Worm (Caenorhabditis elegans) whole organism, mixed stage, embryonic: ENCODE data around the gene srv-9.

Experiments used
- M03D4.4 ChIP-seq: sonication (generic microtip); optimal IDR thresholded peaks from 2 replicates; lab custom pipeline; 2017; ENCODE audit warnings: mild to moderate bottlenecking, missing genetic modification characterization, missing compliant biosample characterization
- blmp-1 ChIP-seq: fragments of 150-350 bp; optimal IDR thresholded peaks from 2 replicates; lab custom pipeline; 2014; ENCODE audit warnings: missing biosample characterization, missing genetic modification characterization
- ceh-39 ChIP-seq: fragments of 150-350 bp; optimal IDR thresholded peaks from 2 replicates; lab custom pipeline; 2014; ENCODE audit warnings: missing biosample characterization, missing genetic modification characterization
- ceh-43 ChIP-seq: fragments of 200-800 bp; sonication (Bioruptor generic); optimal IDR thresholded peaks from 2 replicates; lab custom pipeline; 2018; ENCODE audit warnings: mild to moderate bottlenecking, missing genetic modification characterization, moderate library complexity, missing compliant biosample characterization
- ceh-83 ChIP-seq: fragments of 200-800 bp; sonication (Bioruptor generic); optimal IDR thresholded peaks from 2 replicates; lab custom pipeline; 2018; ENCODE audit warnings: mild to moderate bottlenecking, missing genetic modification characterization, missing compliant biosample characterization
- ces-1 ChIP-seq: fragments of 150-350 bp; optimal IDR thresholded peaks from 2 replicates; lab custom pipeline; 2014; ENCODE audit warnings: missing biosample characterization, missing genetic modification reagents, missing genetic modification characterization
- cnd-1 ChIP-seq: fragments of 200-800 bp; sonication (Bioruptor generic); optimal IDR thresholded peaks from 2 replicates; lab custom pipeline; 2018; ENCODE audit warnings: mild to moderate bottlenecking, missing genetic modification characterization, missing compliant biosample characterization
- drap-1 ChIP-seq: fragments of 200-800 bp; sonication (Bioruptor generic); optimal IDR thresholded peaks from 3 replicates; lab custom pipeline; 2018; ENCODE audit warnings: mild to moderate bottlenecking, missing genetic modification characterization, missing compliant biosample characterization
- elt-1 ChIP-seq: sonication (generic microtip); optimal IDR thresholded peaks from 2 replicates; lab custom pipeline; 2017; ENCODE audit warnings: missing genetic modification characterization, mild to moderate bottlenecking, missing compliant biosample characterization, antibody characterized with exemption, moderate library complexity, borderline replicate concordance; ENCODE audit not compliant: insufficient read depth
- elt-3 ChIP-seq: fragments of 150-350 bp; optimal IDR thresholded peaks from 2 replicates; lab custom pipeline; 2014; ENCODE audit warnings: missing biosample characterization, missing genetic modification characterization
- flh-1 ChIP-seq: fragments of 200-800 bp; sonication (Bioruptor generic); optimal IDR thresholded peaks from 2 replicates; lab custom pipeline; 2018; ENCODE audit warnings: mild to moderate bottlenecking, missing genetic modification characterization, moderate library complexity, missing compliant biosample characterization
- ham-2 ChIP-seq: fragments of 200-800 bp; sonication (Bioruptor generic); optimal IDR thresholded peaks from 2 replicates; lab custom pipeline; 2018; ENCODE audit warnings: mild to moderate bottlenecking, missing genetic modification characterization, missing compliant biosample characterization
- hlh-1 ChIP-seq: fragments of 150-350 bp; optimal IDR thresholded peaks from 2 replicates; lab custom pipeline; 2014; ENCODE audit warnings: missing biosample characterization, missing genetic modification reagents, missing genetic modification characterization
- lin-13 ChIP-seq: fragments of 150-350 bp; optimal IDR thresholded peaks from 2 replicates; lab custom pipeline; 2014; ENCODE audit warnings: missing biosample characterization, missing genetic modification characterization
- lin-32 ChIP-seq: fragments of 200-800 bp; sonication (Bioruptor generic); optimal IDR thresholded peaks from 2 replicates; lab custom pipeline; 2018; ENCODE audit warnings: mild to moderate bottlenecking, missing genetic modification characterization, missing compliant biosample characterization
- lsy-2 ChIP-seq: fragments of 150-350 bp; optimal IDR thresholded peaks from 2 replicates; lab custom pipeline; 2014; ENCODE audit warnings: missing biosample characterization, missing genetic modification characterization
- mep-1 ChIP-seq: fragments of 150-350 bp; optimal IDR thresholded peaks from 2 replicates; lab custom pipeline; 2017; ENCODE audit warnings: missing biosample characterization, missing genetic modification reagents, missing genetic modification characterization, inconsistent platforms
- mls-2 ChIP-seq: sonication (generic microtip); optimal IDR thresholded peaks from 2 replicates; lab custom pipeline; 2016; ENCODE audit warnings: mild to moderate bottlenecking, missing genetic modification characterization, moderate library complexity, missing compliant biosample characterization
- nhr-2 ChIP-seq: fragments of 150-350 bp; optimal IDR thresholded peaks from 2 replicates; lab custom pipeline; 2014; ENCODE audit warnings: missing biosample characterization, missing genetic modification characterization
- nhr-28 ChIP-seq: fragments of 150-350 bp; optimal IDR thresholded peaks from 2 replicates; lab custom pipeline; 2014; ENCODE audit warnings: missing biosample characterization, missing genetic modification characterization
- nhr-76 ChIP-seq: sonication (generic microtip); optimal IDR thresholded peaks from 2 replicates; lab custom pipeline; 2017; ENCODE audit warnings: missing biosample characterization, missing genetic modification characterization
- pha-4 ChIP-seq: fragments of 150-350 bp; optimal IDR thresholded peaks from 2 replicates; lab custom pipeline; 2018; ENCODE audit warnings: missing biosample characterization, missing genetic modification reagents, missing genetic modification characterization
- sem-2 ChIP-seq: fragments of 200-800 bp; sonication (Bioruptor generic); optimal IDR thresholded peaks from 2 replicates; lab custom pipeline; 2018; ENCODE audit warnings: mild to moderate bottlenecking, missing genetic modification characterization, missing compliant biosample characterization
- snpc-4 ChIP-seq: fragments of 150-350 bp; optimal IDR thresholded peaks from 2 replicates; lab custom pipeline; 2014; ENCODE audit warnings: missing biosample characterization, missing genetic modification characterization
- sptf-1 ChIP-seq: sonication (generic microtip); optimal IDR thresholded peaks from 2 replicates; lab custom pipeline; 2017; ENCODE audit warnings: mild to moderate bottlenecking, missing genetic modification characterization, moderate library complexity, missing compliant biosample characterization
- tbx-8 ChIP-seq: fragments of 200-800 bp; sonication (Bioruptor generic); optimal IDR thresholded peaks from 2 replicates; lab custom pipeline; 2018; ENCODE audit warnings: mild to moderate bottlenecking, missing genetic modification characterization, moderate library complexity, missing compliant biosample characterization
- unc-120 ChIP-seq: sonication (generic microtip); optimal IDR thresholded peaks from 2 replicates; lab custom pipeline; 2017; ENCODE audit warnings: missing genetic modification characterization, missing compliant biosample characterization; ENCODE audit not compliant: poor library complexity, severe bottlenecking
- unc-39 ChIP-seq: fragments of 150-350 bp; optimal IDR thresholded peaks from 2 replicates; lab custom pipeline; 2014; ENCODE audit warnings: missing biosample characterization, missing genetic modification characterization
- unc-62 ChIP-seq: fragments of 150-350 bp; optimal IDR thresholded peaks from 2 replicates; lab custom pipeline; 2014; ENCODE audit warnings: missing biosample characterization, missing genetic modification reagents, missing genetic modification characterization
- ztf-11 ChIP-seq: fragments of 150-350 bp; optimal IDR thresholded peaks from 2 replicates; lab custom pipeline; 2014; ENCODE audit warnings: missing biosample characterization, missing genetic modification characterization

The srv-9 gene

ce11 chrV:13391378-13392258 lies 31.3 kb downstream of the srv-9 start, which contains the start of gene somi-1:
somi-1 (minus strand) TSS chrV:13391395.
- TF ChIP-seq ceh-39, result no peak
- peak; percentile 88 for TF ChIP-seq blmp-1
- peak; percentile 26 for TF ChIP-seq unc-120
- peak; percentile 97 for TF ChIP-seq ces-1 (GFP tag; lab: Kevin White, UChicago)

- TF ChIP-seq flh-1 (GFP tag; lab: Kevin White, UChicago) (no peak), tbx-8 (GFP tag; lab: Kevin White, UChicago) (no peak), ham-2 (GFP tag; lab: Kevin White, UChicago) (peak; percentile 22), unc-62 (no peak), lsy-2 (tag; lab: Kevin White, UChicago) (peak; percentile 16), lin-32 (GFP tag; lab: Kevin White, UChicago) (no peak), M03D4.4 (no peak)
Measured at ce11 chrV:13390936-13391335, 32.0 kb downstream of the srv-9 start.

DNA sequence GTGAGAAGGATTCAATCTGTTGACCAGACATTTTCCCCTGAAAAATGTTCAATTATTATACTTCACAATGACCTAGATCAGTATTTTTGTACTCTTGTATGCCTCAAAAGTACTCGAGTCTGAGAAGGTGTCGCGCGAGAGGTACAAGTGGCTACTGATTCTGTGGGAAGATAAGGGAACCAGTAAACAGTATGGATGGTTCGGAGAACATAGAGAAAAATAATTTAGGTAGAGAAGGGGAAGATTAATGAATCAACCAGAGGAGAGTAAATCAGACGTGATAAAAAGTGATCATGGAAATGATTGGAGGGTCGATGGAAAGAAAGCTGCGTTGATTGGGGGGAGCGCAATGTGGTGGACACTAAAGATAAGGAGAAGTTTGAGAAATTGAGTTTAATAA lies 33.5 kb downstream of the srv-9 start:
- TF ChIP-seq elt-1 (tag; lab: Kevin White, UChicago), result peak; percentile 78
- no peak for TF ChIP-seq ham-2 (GFP tag; lab: Kevin White, UChicago)

DNA sequence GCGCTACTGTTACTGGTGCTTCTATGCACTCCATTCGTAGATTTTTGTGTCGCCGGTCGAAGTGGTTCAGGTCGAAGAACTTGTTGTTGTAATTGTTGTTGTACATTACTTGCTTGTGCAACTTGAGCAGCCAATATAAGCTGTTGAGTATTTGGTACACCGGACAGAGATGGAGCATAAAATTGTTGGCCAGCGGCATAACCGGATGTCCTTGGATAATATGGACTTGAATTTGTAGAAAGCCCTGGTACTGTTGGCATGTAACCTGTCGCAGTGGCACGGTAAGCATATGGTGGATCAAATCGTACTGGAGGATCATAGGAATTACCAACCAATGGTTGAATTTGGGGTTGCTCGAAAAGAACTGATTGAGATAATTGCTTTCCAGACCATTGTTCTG lies 34.0 kb downstream of the srv-9 start:
- TF ChIP-seq ceh-83 (GFP tag; lab: Kevin White, UChicago) (no peak), blmp-1 (no peak), nhr-76 (tag; lab: Kevin White, UChicago) (no peak), nhr-28 (tag; lab: Kevin White, UChicago) (no peak), elt-3 (no peak), ceh-39 (no peak), cnd-1 (tag; lab: Kevin White, UChicago) (no peak), snpc-4 (no peak), ham-2 (GFP tag; lab: Kevin White, UChicago) (no peak), hlh-1 (tag; lab: Kevin White, UChicago) (no peak), unc-39 (tag; lab: Kevin White, UChicago) (no peak), sem-2 (GFP tag; lab: Kevin White, UChicago) (no peak), lsy-2 (tag; lab: Kevin White, UChicago) (no peak), ceh-43 (GFP tag; lab: Kevin White, UChicago) (no peak), nhr-2 (tag; lab: Kevin White, UChicago) (no peak), elt-1 (tag; lab: Kevin White, UChicago) (no peak), sptf-1 (tag; lab: Kevin White, UChicago) (no peak), lin-32 (GFP tag; lab: Kevin White, UChicago) (no peak)

DNA sequence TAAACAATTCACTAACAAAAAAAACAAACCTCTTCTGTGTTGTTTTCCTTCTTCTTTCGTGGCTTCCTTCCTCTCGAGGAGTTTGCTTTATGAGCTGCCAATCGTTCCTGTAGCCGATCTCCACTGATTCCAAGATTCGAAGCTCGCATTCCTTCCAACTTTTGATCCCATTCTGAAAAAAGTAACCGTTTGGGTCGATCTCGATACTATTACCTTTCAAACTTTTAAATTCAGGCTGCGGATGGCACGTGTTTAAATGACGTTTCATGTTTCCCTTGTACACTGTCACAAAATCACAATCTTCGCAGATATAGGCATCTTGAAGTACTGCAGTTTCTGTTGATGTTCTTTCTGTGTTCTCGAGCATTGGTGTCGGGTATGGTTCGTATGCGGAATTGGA lies 35.5 kb downstream of the srv-9 start:
- no peak for TF ChIP-seq pha-4 (tag; lab: Kevin White, UChicago)
- TF ChIP-seq M03D4.4, result no peak
- no peak for TF ChIP-seq lsy-2 (tag; lab: Kevin White, UChicago)
- no peak for TF ChIP-seq mep-1
- TF ChIP-seq cnd-1 (tag; lab: Kevin White, UChicago), result no peak
- TF ChIP-seq sptf-1 (tag; lab: Kevin White, UChicago), result no peak
- no peak for TF ChIP-seq lin-13 (tag; lab: Kevin White, UChicago)
- TF ChIP-seq flh-1 (GFP tag; lab: Kevin White, UChicago), result no peak
- TF ChIP-seq snpc-4, result no peak
- no peak for TF ChIP-seq hlh-1 (tag; lab: Kevin White, UChicago)
- no peak for TF ChIP-seq sem-2 (GFP tag; lab: Kevin White, UChicago)
- no peak for TF ChIP-seq elt-3
- TF ChIP-seq ztf-11 (tag; lab: Kevin White, UChicago), result no peak
- TF ChIP-seq ceh-39, result no peak
- no peak for TF ChIP-seq unc-120
- TF ChIP-seq drap-1 (GFP tag; lab: Kevin White, UChicago), result no peak
- no peak for TF ChIP-seq mls-2 (tag; lab: Kevin White, UChicago)
